Worm (Caenorhabditis elegans): ENCODE data around the gene F59B10.3.

Gene F59B10.3

DNA sequence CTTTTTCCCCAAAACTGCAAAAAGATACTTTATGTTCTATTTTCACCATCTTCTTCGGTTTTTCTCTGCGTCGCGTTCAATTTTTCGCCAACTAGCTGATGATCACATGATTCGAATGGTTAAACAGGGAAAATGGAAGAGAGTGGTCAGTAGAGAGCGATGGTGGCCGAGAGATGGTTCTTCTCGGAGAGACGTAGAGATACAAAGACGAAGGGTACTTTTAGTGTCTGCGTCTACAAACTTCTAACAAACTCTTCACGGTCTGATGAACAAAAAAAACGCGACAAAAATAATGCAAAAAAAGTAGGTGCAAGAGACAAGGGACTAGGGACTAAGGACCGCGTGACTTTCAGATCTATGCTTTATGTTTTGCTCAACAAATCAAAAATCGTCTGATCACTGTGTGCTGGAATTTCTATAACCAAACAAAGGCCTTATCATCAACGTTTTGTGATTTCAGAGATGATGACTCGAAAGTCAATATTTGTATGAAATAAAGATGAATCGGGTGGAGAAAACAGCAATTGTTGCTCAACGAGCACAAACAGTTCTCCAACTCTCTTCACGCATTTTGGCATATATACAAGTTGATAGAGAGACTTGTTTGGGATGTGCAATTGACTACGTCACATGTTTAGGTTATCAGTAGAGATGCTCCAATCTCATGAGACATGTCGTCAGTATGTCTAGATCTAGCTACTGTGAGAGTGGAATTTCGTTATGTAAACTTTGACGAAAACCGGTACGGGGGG lies 41.8 kb downstream of the F59B10.3 start (continued):
- TF ChIP-seq sem-4 (tag; optimal IDR thresholded peaks at IDR 0.05) (peak; percentile 96), ztf-11 (tag; optimal IDR thresholded peaks at IDR 0.05) (no peak), lin-13 (GFP tag; optimal IDR thresholded peaks at IDR 0.05) (peak; percentile 84), nhr-23 (tag; optimal IDR thresholded peaks at IDR 0.05) (no peak), ama-1 (optimal IDR thresholded peaks at IDR 0.05) (peak; percentile 92), gmeb-1 (tag; optimal IDR thresholded peaks at IDR 0.05) (peak; percentile 87), zag-1 (tag; optimal IDR thresholded peaks at IDR 0.05) (peak; percentile 69), sma-9 (GFP tag; optimal IDR thresholded peaks at IDR 0.05) (peak; percentile 98), sma-9 (tag; optimal IDR thresholded peaks at IDR 0.05) (no peak), nhr-6 (tag; optimal IDR thresholded peaks at IDR 0.05) (peak; percentile 96), ZK546.5 (tag; optimal IDR thresholded peaks at IDR 0.05) (no peak), skn-1 (tag; optimal IDR thresholded peaks at IDR 0.05) (peak; percentile 53), aly-2 (tag; optimal IDR thresholded peaks at IDR 0.05) (no peak), snpc-4 (tag; optimal IDR thresholded peaks at IDR 0.05) (peak; percentile 61)

DNA sequence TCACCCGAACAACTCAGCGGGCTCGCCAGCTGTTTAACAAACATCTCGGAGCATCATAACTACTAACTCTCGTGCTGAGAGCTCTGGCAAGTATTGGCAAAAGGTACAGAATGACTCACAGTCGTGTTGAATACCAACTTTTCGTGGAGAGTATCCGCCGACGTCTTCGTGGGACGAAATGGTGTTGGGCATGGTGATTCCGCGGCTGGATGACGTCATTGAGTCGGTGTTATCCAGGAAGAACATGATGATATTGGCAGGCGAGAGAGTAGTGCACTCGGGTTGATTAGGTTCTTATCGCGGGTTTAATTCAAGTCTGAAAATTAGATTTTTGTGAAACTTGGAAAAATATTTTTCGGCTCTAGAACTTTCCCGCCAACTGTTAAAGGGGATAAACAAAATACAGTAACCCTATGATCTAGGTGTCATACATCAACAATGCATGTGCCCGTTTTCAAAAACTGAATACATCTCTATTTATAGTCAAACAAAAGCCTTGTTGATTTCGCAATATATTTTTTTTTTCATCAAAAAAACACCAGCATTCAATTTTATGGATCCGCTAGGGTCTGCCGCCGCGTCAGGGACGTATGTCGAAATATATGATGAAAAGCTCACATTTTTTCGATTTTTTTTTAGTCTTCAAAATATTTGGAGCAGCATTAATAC lies 43.2 kb downstream of the F59B10.3 start:
- TF ChIP-seq unc-55 (GFP tag; optimal IDR thresholded peaks at IDR 0.05) (peak; percentile 44), nhr-21 (tag; optimal IDR thresholded peaks at IDR 0.05) (no peak), nhr-129 (tag; optimal IDR thresholded peaks at IDR 0.05) (peak; percentile 19)

DNA sequence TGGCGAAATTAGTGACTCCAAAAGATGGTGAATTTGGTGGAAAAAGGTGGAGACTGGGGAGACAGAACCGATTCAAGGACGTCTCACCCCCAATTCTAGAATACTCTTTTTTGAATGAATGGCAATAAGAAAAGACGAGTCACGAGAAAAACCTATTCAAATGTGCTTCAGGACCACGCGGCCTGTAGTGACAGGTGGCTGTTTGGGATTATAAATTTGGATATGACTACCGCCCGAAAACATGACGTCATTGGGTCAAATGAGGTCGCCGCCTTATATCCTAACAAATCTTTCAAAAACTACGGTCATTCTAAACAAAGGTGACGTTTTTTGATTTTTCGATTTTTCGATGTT lies 43.7 kb downstream of the F59B10.3 start:
- no peak for TF ChIP-seq unc-55 (GFP tag; optimal IDR thresholded peaks at IDR 0.05)
- TF ChIP-seq ceh-16 (tag; optimal IDR thresholded peaks at IDR 0.05), result peak; percentile 3
- no peak for TF ChIP-seq mdl-1 (tag; optimal IDR thresholded peaks at IDR 0.05)
- TF ChIP-seq elt-1 (tag; optimal IDR thresholded peaks at IDR 0.05), result no peak
- TF ChIP-seq nhr-12 (tag; optimal IDR thresholded peaks at IDR 0.05), result no peak
- peak; percentile 13 for TF ChIP-seq nhr-129 (tag; optimal IDR thresholded peaks at IDR 0.05)
- TF ChIP-seq nhr-25 (tag; optimal IDR thresholded peaks at IDR 0.05), result peak; percentile 48

DNA sequence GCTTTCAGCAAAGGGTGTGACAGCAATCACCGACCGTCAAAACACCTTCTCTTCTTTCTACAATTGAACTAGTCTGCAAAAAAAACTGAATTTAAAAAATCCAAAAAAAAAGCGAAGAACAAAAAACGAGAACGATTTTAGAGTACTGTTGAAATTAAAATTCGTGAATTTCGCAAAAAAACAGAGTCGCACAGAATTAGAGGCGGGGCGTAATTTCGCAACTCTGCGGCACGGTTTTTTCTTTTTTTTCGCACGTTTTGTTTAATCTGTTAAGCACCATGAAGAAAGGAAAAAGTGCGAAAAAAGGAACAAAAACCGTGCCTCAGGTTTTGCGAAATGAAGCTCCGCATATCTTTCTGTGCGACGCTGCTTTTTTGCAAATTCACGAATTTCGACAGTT lies 44.6 kb downstream of the F59B10.3 start, which contains the start of gene mnk-1:
TSS of gene mnk-1 (minus strand) at position 73 of the 400 bp plus-strand sequence.
- no peak for TF ChIP-seq ama-1 (optimal IDR thresholded peaks at IDR 0.05)
- TF ChIP-seq nhr-23 (tag; optimal IDR thresholded peaks at IDR 0.05), result no peak

DNA sequence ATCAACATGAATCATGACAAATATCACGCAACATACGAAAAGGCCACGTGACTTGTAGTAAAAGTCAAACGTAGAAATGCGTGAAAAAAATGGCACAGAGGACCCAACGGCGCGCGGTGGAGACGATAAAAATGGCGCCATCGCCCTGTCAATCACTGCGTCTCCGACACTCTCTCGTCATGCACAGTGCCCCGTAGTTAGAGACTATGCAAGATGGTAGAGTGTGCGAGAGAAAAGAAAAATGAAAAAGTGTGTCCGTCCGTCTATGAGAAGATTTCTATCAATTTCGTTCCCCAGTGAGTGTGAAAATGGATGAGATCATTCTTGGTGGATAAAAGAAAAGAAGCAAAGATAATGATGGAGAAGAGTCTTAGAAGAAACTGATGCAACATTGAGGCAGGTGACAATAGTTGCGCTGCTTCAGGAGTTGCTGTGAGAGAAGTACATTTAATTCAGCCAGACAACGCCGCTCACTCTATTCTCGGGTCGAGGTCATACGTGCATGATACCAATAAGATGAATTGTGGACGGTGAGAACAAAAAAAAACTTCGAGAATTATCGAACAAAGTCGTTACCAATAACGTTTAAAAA lies 45.2 kb downstream of the F59B10.3 start:
- TF ChIP-seq unc-55 (GFP tag; optimal IDR thresholded peaks at IDR 0.05) (peak; percentile 33), F13H6.1 (tag; optimal IDR thresholded peaks at IDR 0.05) (peak; percentile 78), nhr-129 (tag; optimal IDR thresholded peaks at IDR 0.05) (peak; percentile 95), skn-1 (tag; optimal IDR thresholded peaks at IDR 0.05) (no peak), blmp-1 (tag; optimal IDR thresholded peaks at IDR 0.05; ENCODE audit: insufficient read depth) (no peak), elt-1 (tag; optimal IDR thresholded peaks at IDR 0.05) (no peak), crh-2 (tag; optimal IDR thresholded peaks at IDR 0.05) (peak; percentile 55), gmeb-1 (tag; optimal IDR thresholded peaks at IDR 0.05) (peak; percentile 30), nhr-237 (tag; optimal IDR thresholded peaks at IDR 0.05) (no peak), nhr-23 (tag; optimal IDR thresholded peaks at IDR 0.05) (no peak), ZK546.5 (tag; optimal IDR thresholded peaks at IDR 0.05) (no peak), fos-1 (tag; optimal IDR thresholded peaks at IDR 0.05) (peak; percentile 80), nhr-21 (tag; optimal IDR thresholded peaks at IDR 0.05) (peak; percentile 73), nhr-25 (tag; optimal IDR thresholded peaks at IDR 0.05) (peak; percentile 80), sem-4 (tag; optimal IDR thresholded peaks at IDR 0.05) (peak; percentile 72), ama-1 (optimal IDR thresholded peaks at IDR 0.05) (no peak), ztf-1 (GFP tag; conservative IDR thresholded peaks at IDR 0.05) (no peak), sma-9 (GFP tag; optimal IDR thresholded peaks at IDR 0.05) (peak; percentile 40), sma-9 (tag; optimal IDR thresholded peaks at IDR 0.05) (no peak), nhr-12 (tag; optimal IDR thresholded peaks at IDR 0.05) (no peak), snpc-4 (tag; optimal IDR thresholded peaks at IDR 0.05) (peak; percentile 44), mdl-1 (tag; optimal IDR thresholded peaks at IDR 0.05) (peak; percentile 51 to 54), lsy-2 (tag; optimal IDR thresholded peaks at IDR 0.05) (peak in 1 of 2 experiments; percentile 54), aly-2 (tag; optimal IDR thresholded peaks at IDR 0.05) (no peak), ztf-4 (tag; optimal IDR thresholded peaks at IDR 0.05) (peak; percentile 73), unc-62 (GFP tag; optimal IDR thresholded peaks at IDR 0.05) (no peak), C34F6.9 (tag; optimal IDR thresholded peaks at IDR 0.05) (peak; percentile 63), lin-13 (GFP tag; optimal IDR thresholded peaks at IDR 0.05) (peak; percentile 15), egl-27 (tag; optimal IDR thresholded peaks at IDR 0.05) (peak; percentile 35), sma-3 (GFP tag; optimal IDR thresholded peaks at IDR 0.05) (peak; percentile 81)

Data from whole organism, L2 larva.